Fruit fly (Drosophila melanogaster): ENCODE results near the gene CG13875.
A peak's percentile ranks its signal among the peaks of the same experiment; 100 is the strongest.

The CG13875 gene

DNA sequence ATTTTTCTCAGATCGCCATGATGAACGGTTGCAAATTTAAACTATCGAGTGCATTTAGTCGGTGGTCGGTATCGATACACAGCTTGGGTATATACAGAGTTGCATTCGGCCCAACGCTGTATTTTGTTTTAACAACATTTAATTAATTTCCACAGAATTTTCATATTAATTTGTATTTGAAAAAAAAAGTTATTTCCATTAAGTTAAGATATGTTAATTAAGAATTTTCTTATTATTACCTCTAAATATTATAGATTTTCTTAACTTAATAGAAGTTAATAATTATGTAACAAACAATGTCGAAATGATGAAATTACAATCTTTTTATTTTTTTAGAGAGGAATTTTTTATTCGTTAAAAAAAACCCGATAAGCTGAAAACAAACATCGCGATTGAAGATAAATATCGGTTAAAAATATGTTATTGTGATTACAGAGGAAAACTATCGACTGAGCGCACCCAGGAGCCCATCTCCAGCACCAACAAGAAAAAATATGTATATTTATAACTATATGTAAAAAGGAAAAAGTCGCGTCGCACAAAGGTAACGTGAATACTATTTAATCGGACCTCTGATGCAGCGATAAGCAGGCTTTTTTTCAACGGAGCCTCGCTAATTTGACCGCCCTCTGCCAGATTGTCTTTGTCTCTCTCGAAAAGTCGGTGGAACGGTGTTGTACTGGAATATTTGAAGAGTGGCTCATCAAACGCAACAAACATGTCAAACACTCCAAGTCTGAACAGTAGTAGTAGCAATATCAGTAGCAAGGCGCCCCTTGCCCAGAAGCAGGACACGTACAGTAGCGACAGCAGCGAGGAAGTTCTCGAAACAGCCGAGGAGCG, 20.3 kb downstream of the CG13875 start, which contains the start of the genes rno and mri (continued):
- TF ChIP-seq pfk (GFP tag; optimal IDR thresholded peaks at IDR 0.05): no peak
- peak; percentile 9 for TF ChIP-seq Max (GFP tag; optimal IDR thresholded peaks at IDR 0.05)
- TF ChIP-seq trh (GFP tag; optimal IDR thresholded peaks at IDR 0.05): peak; percentile 44
- no peak for TF ChIP-seq CG6654 (GFP tag; optimal IDR thresholded peaks at IDR 0.05)
- peak; percentile 24 for TF ChIP-seq ewg (GFP tag; optimal IDR thresholded peaks at IDR 0.05)
- peak; percentile 60 for TF ChIP-seq CG12659 (GFP tag; optimal IDR thresholded peaks at IDR 0.05)
- peak; percentile 16 for TF ChIP-seq CG8290 (GFP tag; optimal IDR thresholded peaks at IDR 0.05)
- peak in 1 of 2 experiments; percentile 3 for TF ChIP-seq CG8290 (tag; optimal IDR thresholded peaks at IDR 0.05)
- TF ChIP-seq zen (tag; optimal IDR thresholded peaks at IDR 0.05): peak; percentile 81
- no peak for TF ChIP-seq btn (GFP tag; optimal IDR thresholded peaks at IDR 0.05)
- TF ChIP-seq CG2678 (tag; optimal IDR thresholded peaks at IDR 0.05): peak; percentile 68
- no peak for TF ChIP-seq CG12071 (GFP tag; optimal IDR thresholded peaks at IDR 0.05)
- no peak for TF ChIP-seq pita (GFP tag; optimal IDR thresholded peaks at IDR 0.05)
- TF ChIP-seq onecut (GFP tag; IDR thresholded peaks at IDR 0.05): peak; percentile 28
- no peak for TF ChIP-seq CG16863 (GFP tag; optimal IDR thresholded peaks at IDR 0.05)
- peak; percentile 86 for TF ChIP-seq row (GFP tag; IDR thresholded peaks at IDR 0.05)
- no peak for TF ChIP-seq dm (GFP tag; optimal IDR thresholded peaks at IDR 0.05)
- TF ChIP-seq Bdp1 (GFP tag; optimal IDR thresholded peaks at IDR 0.05): no peak
- TF ChIP-seq kah (GFP tag; optimal IDR thresholded peaks at IDR 0.05): no peak
- TF ChIP-seq CG3065 (GFP tag; optimal IDR thresholded peaks at IDR 0.05): no peak
- TF ChIP-seq CG2199 (GFP tag; IDR thresholded peaks at IDR 0.05): no peak
- no peak for TF ChIP-seq Doc2 (GFP tag; IDR thresholded peaks at IDR 0.05)
- peak; percentile 92 for TF ChIP-seq CG12391 (tag; optimal IDR thresholded peaks at IDR 0.05)
- no peak for TF ChIP-seq CG1792 (GFP tag; optimal IDR thresholded peaks at IDR 0.05)
- peak; percentile 87 for TF ChIP-seq CG13775 (GFP tag; optimal IDR thresholded peaks at IDR 0.05)
- TF ChIP-seq ara (GFP tag; IDR thresholded peaks at IDR 0.05): peak; percentile 56; the same call in 1 of the 2 replicates
- TF ChIP-seq gem (tag; optimal IDR thresholded peaks at IDR 0.05): peak; percentile 90
- peak; percentile 40 for TF ChIP-seq CG10209 (GFP tag; optimal IDR thresholded peaks at IDR 0.05)
- TF ChIP-seq CG34224 (GFP tag; IDR thresholded peaks at IDR 0.05; ENCODE audit: partially characterized antibody): peak; percentile 94
- TF ChIP-seq ham (GFP tag; IDR thresholded peaks at IDR 0.05): no peak
- peak; percentile 23; the same call in 1 of the 2 replicates for TF ChIP-seq Nf-YA (GFP tag; IDR thresholded peaks at IDR 0.05)
- TF ChIP-seq H2.0 (GFP tag; IDR thresholded peaks at IDR 0.05): peak; percentile 73
- TF ChIP-seq CG1647 (GFP tag; optimal IDR thresholded peaks at IDR 0.05): no peak
- peak; percentile 59; the same call in 1 of the 2 replicates for TF ChIP-seq Ada2b (GFP tag; IDR thresholded peaks at IDR 0.05)
- no peak for TF ChIP-seq CG9876 (GFP tag; optimal IDR thresholded peaks at IDR 0.05)
- TF ChIP-seq CG10565 (GFP tag; optimal IDR thresholded peaks at IDR 0.05): no peak
- TF ChIP-seq Deaf1 (tag; optimal IDR thresholded peaks at IDR 0.05): no peak
- peak; percentile 81 for TF ChIP-seq Sry-δ (GFP tag; optimal IDR thresholded peaks at IDR 0.05)
- no peak for TF ChIP-seq CG12769 (tag; optimal IDR thresholded peaks at IDR 0.05)
- TF ChIP-seq Optix (GFP tag; IDR thresholded peaks at IDR 0.05): peak; percentile 30; the same call in 1 of the 3 replicates
- TF ChIP-seq CG15696 (tag; optimal IDR thresholded peaks at IDR 0.05): peak; percentile 71
- peak; percentile 72 for TF ChIP-seq ato (GFP tag; IDR thresholded peaks at IDR 0.05; ENCODE audit: partially characterized antibody)
- TF ChIP-seq Hmr (GFP tag; optimal IDR thresholded peaks at IDR 0.05): peak; percentile 71
- TF ChIP-seq HLH3B (GFP tag; IDR thresholded peaks at IDR 0.05): peak; percentile 74
- TF ChIP-seq eyg (GFP tag; optimal IDR thresholded peaks at IDR 0.05): no peak
- peak; percentile 46; the same call in 1 of the 2 replicates for TF ChIP-seq dati (GFP tag; IDR thresholded peaks at IDR 0.05)
- TF ChIP-seq CG17568 (GFP tag; optimal IDR thresholded peaks at IDR 0.05): no peak
- TF ChIP-seq CG2129 (GFP tag; IDR thresholded peaks at IDR 0.05; ENCODE audit: partially characterized antibody): peak; percentile 82
- peak; percentile 53 for TF ChIP-seq NFAT (GFP tag; IDR thresholded peaks at IDR 0.05)

All from whole organism, embryonic.